Fruit fly (Drosophila melanogaster) whole organism, embryonic: Measurements from ENCODE around the gene kibra.

ENCODE experiments used
- Atf6 ChIP-seq: fragments of 200-800 bp; sonication (Bioruptor generic); IDR thresholded peaks from 2 replicates; pipeline ENCODE4 v1.3.6; 2022; ENCODE audit warnings: missing biosample characterization, missing genetic modification characterization
- Awh ChIP-seq: fragments of 200-800 bp; sonication (Bioruptor generic); IDR thresholded peaks from 2 replicates; pipeline ENCODE4, ENCODE4 v1.3.6; 2022; ENCODE audit warnings: missing biosample characterization, missing genetic modification characterization
- CG10209 ChIP-seq: fragments of 200-800 bp; sonication (Bioruptor generic); optimal IDR thresholded peaks from 3 replicates; lab custom pipeline; 2017; ENCODE audit warnings: missing biosample characterization, mild to moderate bottlenecking, missing genetic modification characterization, missing genetic modification reagents
- CG12299 ChIP-seq: fragments of 200-800 bp; sonication (Bioruptor generic); optimal IDR thresholded peaks from 2 replicates; lab custom pipeline; 2018; ENCODE audit warnings: missing biosample characterization, mild to moderate bottlenecking, missing genetic modification characterization
- CG1233 ChIP-seq: fragments of 200-800 bp; sonication (Bioruptor generic); optimal IDR thresholded peaks from 4 replicates; lab custom pipeline; 2018; ENCODE audit warnings: missing biosample characterization, mild to moderate bottlenecking, missing genetic modification characterization
- CG14441 ChIP-seq: fragments of 200-800 bp; sonication (Bioruptor generic); IDR thresholded peaks from 2 replicates; pipeline ENCODE4 v1.3.6; 2022; ENCODE audit warnings: missing biosample characterization, missing genetic modification characterization
- CG14860 ChIP-seq: fragments of 200-800 bp; sonication (Bioruptor generic); IDR thresholded peaks from 3 replicates; pipeline ENCODE4 v1.3.6; 2022; ENCODE audit warnings: missing biosample characterization, missing genetic modification characterization; ENCODE audit not compliant: partially characterized antibody
- CG15011 ChIP-seq: fragments of 200-800 bp; sonication (Bioruptor generic); optimal IDR thresholded peaks from 3 replicates; lab custom pipeline; 2018; ENCODE audit warnings: missing biosample characterization, mild to moderate bottlenecking, missing genetic modification characterization
- CG1832 ChIP-seq: fragments of 200-800 bp; sonication (Bioruptor generic); optimal IDR thresholded peaks from 2 replicates; lab custom pipeline; 2017; ENCODE audit warnings: missing biosample characterization, mild to moderate bottlenecking, missing genetic modification characterization, inconsistent platforms
- CG2199 ChIP-seq: fragments of 200-800 bp; sonication (Bioruptor generic); IDR thresholded peaks from 3 replicates; pipeline ENCODE4 v1.3.6; 2022; ENCODE audit warnings: missing biosample characterization, missing genetic modification characterization
- CG2712 ChIP-seq: fragments of 200-800 bp; optimal IDR thresholded peaks from 3 replicates; lab custom pipeline; 2019; ENCODE audit warnings: missing biosample characterization, mild to moderate bottlenecking, missing genetic modification characterization, moderate library complexity
- CG30431 ChIP-seq: fragments of 200-800 bp; sonication (Bioruptor generic); optimal IDR thresholded peaks from 2 replicates; lab custom pipeline; 2017; ENCODE audit warnings: missing biosample characterization, missing genetic modification characterization
- CG31365 ChIP-seq: fragments of 200-800 bp; sonication (Bioruptor generic); optimal IDR thresholded peaks from 2 replicates; lab custom pipeline; 2018; ENCODE audit warnings: missing biosample characterization, mild to moderate bottlenecking, missing genetic modification characterization
- CG3281 ChIP-seq: fragments of 200-800 bp; sonication (Bioruptor generic); optimal IDR thresholded peaks from 3 replicates; lab custom pipeline; 2017; ENCODE audit warnings: missing biosample characterization, mild to moderate bottlenecking, missing genetic modification characterization
- CG3838 ChIP-seq: fragments of 200-800 bp; sonication (Bioruptor generic); optimal IDR thresholded peaks from 3 replicates; lab custom pipeline; 2016; ENCODE audit warnings: missing biosample characterization, missing genetic modification characterization
- CG4617 ChIP-seq: fragments of 200-800 bp; sonication (Bioruptor generic); optimal IDR thresholded peaks from 3 replicates; lab custom pipeline; 2016; ENCODE audit warnings: missing biosample characterization, missing genetic modification characterization, borderline replicate concordance
- CG6272 ChIP-seq: fragments of 200-800 bp; sonication (Bioruptor generic); IDR thresholded peaks from 2 replicates; pipeline ENCODE4 v1.3.6; 2022; ENCODE audit warnings: missing biosample characterization, missing genetic modification characterization
- CG7372 ChIP-seq: fragments of 200-800 bp; sonication (Bioruptor generic); IDR thresholded peaks from 2 replicates; pipeline ENCODE4 v1.3.6; 2022; ENCODE audit warnings: missing biosample characterization, missing genetic modification characterization
- CG7786 ChIP-seq: fragments of 200-800 bp; sonication (Bioruptor generic); optimal IDR thresholded peaks from 2 replicates; lab custom pipeline; 2016; ENCODE audit warnings: missing biosample characterization, missing genetic modification characterization
- CG7963 ChIP-seq: fragments of 200-800 bp; sonication (Bioruptor generic); IDR thresholded peaks from 3 replicates; pipeline ENCODE4 v1.3.6; 2022; ENCODE audit warnings: missing biosample characterization, missing genetic modification characterization; ENCODE audit not compliant: partially characterized antibody
- CG9932 ChIP-seq: fragments of 200-800 bp; sonication (Bioruptor generic); IDR thresholded peaks from 2 replicates; pipeline ENCODE4 v1.3.6; 2022; ENCODE audit warnings: missing biosample characterization, missing genetic modification characterization
- CHES-1-like ChIP-seq: fragments of 200-800 bp; sonication (Bioruptor generic); optimal IDR thresholded peaks from 2 replicates; lab custom pipeline; 2016; ENCODE audit warnings: missing biosample characterization, missing genetic modification characterization
- HHEX ChIP-seq: fragments of 200-800 bp; sonication (Bioruptor generic); optimal IDR thresholded peaks from 3 replicates; lab custom pipeline; 2017; ENCODE audit warnings: missing biosample characterization, mild to moderate bottlenecking, missing genetic modification characterization, missing genetic modification reagents
- Hmx ChIP-seq: fragments of 200-800 bp; sonication (Bioruptor generic); optimal IDR thresholded peaks from 2 replicates; lab custom pipeline; 2016; ENCODE audit warnings: missing biosample characterization, missing genetic modification characterization
- Oaz ChIP-seq: fragments of 200-800 bp; sonication (Bioruptor generic); IDR thresholded peaks from 2 replicates; pipeline ENCODE4 v1.3.6; 2022; ENCODE audit warnings: missing biosample characterization, missing genetic modification characterization
- Opbp ChIP-seq: fragments of 200-800 bp; sonication (Bioruptor generic); IDR thresholded peaks from 3 replicates; pipeline ENCODE4 v1.3.6; 2022; ENCODE audit warnings: missing biosample characterization, missing genetic modification characterization; ENCODE audit not compliant: partially characterized antibody
- Sox102F ChIP-seq: fragments of 200-800 bp; sonication (Bioruptor generic); optimal IDR thresholded peaks from 2 replicates; lab custom pipeline; 2018; ENCODE audit warnings: missing biosample characterization, mild to moderate bottlenecking, missing genetic modification characterization, moderate library complexity
- Spps ChIP-seq: fragments of 200-800 bp; sonication (Bioruptor generic); optimal IDR thresholded peaks from 2 replicates; lab custom pipeline; 2018; ENCODE audit warnings: missing biosample characterization, mild to moderate bottlenecking, missing genetic modification characterization
- ab ChIP-seq: fragments of 200-800 bp; sonication (Bioruptor generic); optimal IDR thresholded peaks from 2 replicates; lab custom pipeline; 2016; ENCODE audit warnings: missing biosample characterization, missing genetic modification characterization
- ac ChIP-seq: fragments of 200-800 bp; sonication (Bioruptor generic); optimal IDR thresholded peaks from 3 replicates; lab custom pipeline; 2017; ENCODE audit warnings: missing biosample characterization, mild to moderate bottlenecking, missing genetic modification characterization
- al ChIP-seq: fragments of 200-800 bp; sonication (Bioruptor generic); IDR thresholded peaks from 2 replicates; pipeline ENCODE4 v1.3.6; 2022; ENCODE audit warnings: missing biosample characterization, missing genetic modification characterization
- bab2 ChIP-seq: fragments of 200-800 bp; sonication (Bioruptor generic); optimal IDR thresholded peaks from 2 replicates; lab custom pipeline; 2016; ENCODE audit warnings: missing biosample characterization, missing genetic modification characterization
- br ChIP-seq: fragments of >200 bp; optimal IDR thresholded peaks from 2 replicates; lab custom pipeline; 2017
- cad ChIP-seq: fragments of >200 bp; optimal IDR thresholded peaks from 2 replicates; lab custom pipeline; 2017; ENCODE audit warnings: missing biosample characterization, missing genetic modification characterization
- cato ChIP-seq: fragments of 200-800 bp; sonication (Bioruptor generic); optimal IDR thresholded peaks from 2 replicates; lab custom pipeline; 2016; ENCODE audit warnings: missing biosample characterization, missing genetic modification characterization, borderline replicate concordance
- croc ChIP-seq: fragments of 200-800 bp; sonication (Bioruptor generic); conservative IDR thresholded peaks from 3 replicates; pipeline ENCODE4 v1.3.6; 2022; ENCODE audit warnings: missing biosample characterization, missing genetic modification characterization
- eyg ChIP-seq: fragments of 200-800 bp; sonication (Bioruptor generic); optimal IDR thresholded peaks from 3 replicates; lab custom pipeline; 2016; ENCODE audit warnings: missing biosample characterization, missing genetic modification characterization
- odd ChIP-seq: fragments of 200-800 bp; sonication (Bioruptor generic); optimal IDR thresholded peaks from 2 replicates; lab custom pipeline; 2017; ENCODE audit warnings: missing biosample characterization, mild to moderate bottlenecking, missing genetic modification characterization
- org-1 ChIP-seq: fragments of 200-800 bp; sonication (Bioruptor generic); optimal IDR thresholded peaks from 2 replicates; lab custom pipeline; 2017; ENCODE audit warnings: missing biosample characterization, missing genetic modification characterization
- pfk ChIP-seq: fragments of 200-800 bp; sonication (Bioruptor generic); optimal IDR thresholded peaks from 2 replicates; lab custom pipeline; 2018; ENCODE audit warnings: missing biosample characterization, mild to moderate bottlenecking, missing genetic modification characterization, moderate library complexity
- repo ChIP-seq: fragments of 200-800 bp; sonication (Bioruptor generic); optimal IDR thresholded peaks from 2 replicates; lab custom pipeline; 2016; ENCODE audit warnings: missing biosample characterization, missing genetic modification characterization
- salm ChIP-seq: fragments of 200-800 bp; sonication (Bioruptor generic); optimal IDR thresholded peaks from 2 replicates; lab custom pipeline; 2018; ENCODE audit warnings: missing biosample characterization, mild to moderate bottlenecking, missing genetic modification characterization
- schlank ChIP-seq: fragments of 200-800 bp; sonication (Bioruptor generic); optimal IDR thresholded peaks from 2 replicates; lab custom pipeline; 2018; ENCODE audit warnings: missing biosample characterization, mild to moderate bottlenecking, missing genetic modification characterization
- sd ChIP-seq: fragments of 200-800 bp; sonication (Bioruptor generic); optimal IDR thresholded peaks from 3 replicates; lab custom pipeline; 2018; ENCODE audit warnings: missing biosample characterization, mild to moderate bottlenecking, missing genetic modification characterization, moderate library complexity
- sens ChIP-seq: fragments of 200-800 bp; sonication (Bioruptor generic); peaks from one replicate; lab custom pipeline; 2016; ENCODE audit warnings: missing biosample characterization, missing genetic modification characterization
- sob ChIP-seq: fragments of 200-800 bp; sonication (Bioruptor generic); IDR thresholded peaks from 2 replicates; pipeline ENCODE4 v1.3.6; 2022; ENCODE audit warnings: missing biosample characterization, missing genetic modification characterization
- trem ChIP-seq: fragments of 200-800 bp; optimal IDR thresholded peaks from 3 replicates; lab custom pipeline; 2019; ENCODE audit warnings: missing biosample characterization, mild to moderate bottlenecking, missing genetic modification characterization, moderate library complexity
- ttk ChIP-seq: fragments of 200-800 bp; sonication (Bioruptor generic); IDR thresholded peaks from 2 replicates; pipeline ENCODE4 v2.1.2; 2022; ENCODE audit warnings: missing biosample characterization, missing genetic modification characterization
- vvl ChIP-seq: fragments of 200-800 bp; sonication (Bioruptor generic); IDR thresholded peaks from 2 replicates; pipeline ENCODE4 v1.3.6; 2022; ENCODE audit warnings: missing biosample characterization, missing genetic modification characterization
- wek ChIP-seq: fragments of 200-800 bp; sonication (Bioruptor generic); optimal IDR thresholded peaks from 3 replicates; lab custom pipeline; 2018; ENCODE audit warnings: missing biosample characterization, mild to moderate bottlenecking, missing genetic modification characterization, moderate library complexity
- wor ChIP-seq: fragments of 200-800 bp; sonication (Bioruptor generic); IDR thresholded peaks from 2 replicates; pipeline ENCODE4 v1.3.6; 2022; ENCODE audit warnings: missing biosample characterization, missing genetic modification characterization
- yki ChIP-seq: fragments of >200 bp; optimal IDR thresholded peaks from 3 replicates; lab custom pipeline; 2018

The kibra gene

dm6 chr3R:14654231-14654975 is 69.7 kb downstream of the kibra start (continued):
- TF ChIP-seq ttk, result no peak; the same call in 1 of the 2 replicates
- TF ChIP-seq CG15011 (GFP tag; lab: Kevin White, UChicago), result no peak
- TF ChIP-seq sob, result peak; percentile 14; the same call in 1 of the 2 replicates
- no peak for TF ChIP-seq CG12299
- TF ChIP-seq CG3838 (GFP tag; lab: Kevin White, UChicago), result no peak
- no peak for TF ChIP-seq CG10209
- TF ChIP-seq CG30431 (GFP tag; lab: Kevin White, UChicago), result no peak
- TF ChIP-seq cad (GFP tag; lab: Kevin White, UChicago), result no peak
- TF ChIP-seq croc (GFP tag; lab: Robert Waterston, UW), result no peak
- no peak for TF ChIP-seq pfk (GFP tag; lab: Kevin White, UChicago)
- TF ChIP-seq Hmx (GFP tag; lab: Kevin White, UChicago), result no peak
- no peak for TF ChIP-seq ac (GFP tag; lab: Kevin White, UChicago)
- no peak for TF ChIP-seq Spps (tag; lab: Kevin White, UChicago)
- no peak for TF ChIP-seq br (lab: Kevin White, UChicago)
- TF ChIP-seq sd (tag; lab: Kevin White, UChicago), result peak; percentile 7
- TF ChIP-seq bab2 (GFP tag; lab: Kevin White, UChicago), result no peak
- no peak for TF ChIP-seq wek
- TF ChIP-seq Sox102F (GFP tag; lab: Kevin White, UChicago), result no peak
- TF ChIP-seq Oaz, result no peak
- TF ChIP-seq org-1 (GFP tag; lab: Kevin White, UChicago), result no peak
- TF ChIP-seq CG4617 (GFP tag; lab: Kevin White, UChicago), result no peak
- TF ChIP-seq sens, result no peak
- no peak for TF ChIP-seq CG7963 (GFP tag; lab: Robert Waterston, UW)
- no peak for TF ChIP-seq CG2712 (tag; lab: Kevin White, UChicago)
- no peak for TF ChIP-seq odd (GFP tag; lab: Kevin White, UChicago)
- no peak for TF ChIP-seq repo (GFP tag; lab: Kevin White, UChicago)
- TF ChIP-seq ab, result no peak
- TF ChIP-seq eyg (GFP tag; lab: Kevin White, UChicago), result peak; percentile 11
- no peak for TF ChIP-seq CG2199 (GFP tag; lab: Robert Waterston, UW)
- TF ChIP-seq cato, result no peak
- no peak for TF ChIP-seq HHEX (GFP tag; lab: Kevin White, UChicago)
- TF ChIP-seq vvl, result no peak
- no peak for TF ChIP-seq wor (GFP tag; lab: Robert Waterston, UW)
- TF ChIP-seq CG14860, result no peak
- TF ChIP-seq al (GFP tag; lab: Robert Waterston, UW), result peak; percentile 7; the same call in 1 of the 2 replicates
- TF ChIP-seq CG1233 (GFP tag; lab: Kevin White, UChicago), result no peak
- no peak for TF ChIP-seq schlank (tag; lab: Kevin White, UChicago)
- TF ChIP-seq Atf6 (GFP tag; lab: Robert Waterston, UW), result no peak; the same call in 1 of the 2 replicates
- no peak for TF ChIP-seq salm (tag; lab: Kevin White, UChicago)
- no peak for TF ChIP-seq yki
- TF ChIP-seq CG6272, result no peak
- TF ChIP-seq CG31365, result no peak
- peak; percentile 26 for TF ChIP-seq CG7786 (GFP tag; lab: Kevin White, UChicago)
- no peak for TF ChIP-seq CG7372
- TF ChIP-seq CHES-1-like (GFP tag; lab: Kevin White, UChicago), result peak; percentile 22
- no peak for TF ChIP-seq trem (tag; lab: Kevin White, UChicago)
- TF ChIP-seq Opbp (GFP tag; lab: Robert Waterston, UW), result no peak
- TF ChIP-seq CG3281 (GFP tag; lab: Kevin White, UChicago), result no peak
- TF ChIP-seq Awh (GFP tag; lab: Robert Waterston, UW), result no peak
- TF ChIP-seq CG1832 (GFP tag; lab: Kevin White, UChicago), result no peak
- no peak for TF ChIP-seq CG9932 (GFP tag; lab: Robert Waterston, UW)
- no peak for TF ChIP-seq CG14441
